Fruit fly (Drosophila melanogaster): ENCODE results near the gene CAH5.

dm6 chr3R:31287522-31287921 is 25.1 kb downstream of the CAH5 start:
- TF ChIP-seq Lpt (GFP tag; optimal IDR thresholded peaks at IDR 0.05) (no peak), Neu2 (GFP tag; optimal IDR thresholded peaks at IDR 0.05; ENCODE audit: borderline replicate concordance) (no peak), sisA (GFP tag; IDR thresholded peaks at IDR 0.05) (no peak), CG33557 (GFP tag; optimal IDR thresholded peaks at IDR 0.05) (no peak), CG34224 (GFP tag; IDR thresholded peaks at IDR 0.05; ENCODE audit: partially characterized antibody) (no peak), ham (GFP tag; IDR thresholded peaks at IDR 0.05) (no peak), gfzf (GFP tag; optimal IDR thresholded peaks at IDR 0.05) (no peak)
